Worm (Caenorhabditis elegans) whole organism, midembryonic: ENCODE results near the gene glr-6.

Source experiments
- T22C8.4 ChIP-seq: fragments of 200-800 bp; sonication (Bioruptor generic); IDR thresholded peaks from 2 replicates; pipeline ENCODE4 v1.3.6; 2022; ENCODE audit warnings: missing genetic modification characterization, missing compliant biosample characterization
- cog-1 ChIP-seq: sonication (generic microtip); optimal IDR thresholded peaks from 2 replicates; lab custom pipeline; 2016; ENCODE audit warnings: missing genetic modification characterization, missing compliant biosample characterization
- flt-1 ChIP-seq: fragments of 200-800 bp; sonication (Bioruptor generic); IDR thresholded peaks from 2 replicates; pipeline ENCODE4 v1.3.6; 2022; ENCODE audit warnings: missing genetic modification characterization, missing compliant biosample characterization
- klf-2 ChIP-seq: fragments of 200-800 bp; sonication (Bioruptor generic); conservative IDR thresholded peaks from 2 replicates; pipeline ENCODE4 v1.3.6; 2022; ENCODE audit warnings: missing genetic modification reagents, missing genetic modification characterization, missing compliant biosample characterization
- med-1 ChIP-seq: sonication (generic microtip); optimal IDR thresholded peaks from 2 replicates; lab custom pipeline; 2017; ENCODE audit warnings: missing genetic modification characterization, mild to moderate bottlenecking, missing compliant biosample characterization, antibody characterized with exemption, missing genetic modification reagents; ENCODE audit not compliant: insufficient read depth
- ref-1 ChIP-seq: fragments of 200-800 bp; sonication (Bioruptor generic); conservative IDR thresholded peaks from 2 replicates; pipeline ENCODE4 v1.3.6; 2022; ENCODE audit warnings: missing genetic modification reagents, missing genetic modification characterization, missing compliant biosample characterization
- tab-1 ChIP-seq: fragments of 200-800 bp; sonication (Bioruptor generic); IDR thresholded peaks from 2 replicates; pipeline ENCODE4 v1.3.6; 2022; ENCODE audit warnings: missing genetic modification characterization, missing compliant biosample characterization
- ztf-23 ChIP-seq: fragments of 200-800 bp; sonication (Bioruptor generic); IDR thresholded peaks from 2 replicates; pipeline ENCODE4 v1.3.6; 2022; ENCODE audit warnings: missing genetic modification reagents, missing genetic modification characterization, missing compliant biosample characterization
- ztf-29 ChIP-seq: fragments of 200-800 bp; sonication (Bioruptor generic); IDR thresholded peaks from 2 replicates; pipeline ENCODE4 v1.3.6; 2022; ENCODE audit warnings: missing genetic modification reagents, missing genetic modification characterization, missing compliant biosample characterization

glr-6 gene

DNA sequence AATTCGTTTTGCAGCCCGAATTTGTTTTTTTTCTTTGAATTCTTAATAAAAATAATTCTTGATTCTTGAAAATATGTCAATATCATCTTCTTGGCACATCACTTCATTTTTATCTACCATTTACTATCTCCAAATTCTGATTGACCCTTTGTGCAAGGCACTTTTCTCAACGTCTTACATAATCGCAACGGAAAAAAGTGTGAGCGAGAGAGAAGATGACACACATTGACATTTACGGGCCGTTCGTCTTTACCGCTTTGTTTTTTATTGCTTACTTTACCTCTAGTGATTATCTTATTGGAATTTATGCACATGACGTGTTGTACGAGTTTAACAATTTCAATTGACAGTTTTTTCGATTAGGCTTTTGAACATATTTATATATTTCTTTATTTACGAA, 8.1 kb upstream of the glr-6 start:
- TF ChIP-seq cog-1 (tag; lab: Kevin White, UChicago) (no peak), ztf-23 (GFP tag; lab: Robert Waterston, UW) (no peak), ref-1 (no peak), tab-1 (GFP tag; lab: Robert Waterston, UW) (no peak), flt-1 (GFP tag; lab: Robert Waterston, UW) (no peak), med-1 (GFP tag; lab: Kevin White, UChicago) (no peak), klf-2 (GFP tag; lab: Robert Waterston, UW) (no peak), T22C8.4 (GFP tag; lab: Robert Waterston, UW) (no peak), ztf-29 (no peak)

DNA sequence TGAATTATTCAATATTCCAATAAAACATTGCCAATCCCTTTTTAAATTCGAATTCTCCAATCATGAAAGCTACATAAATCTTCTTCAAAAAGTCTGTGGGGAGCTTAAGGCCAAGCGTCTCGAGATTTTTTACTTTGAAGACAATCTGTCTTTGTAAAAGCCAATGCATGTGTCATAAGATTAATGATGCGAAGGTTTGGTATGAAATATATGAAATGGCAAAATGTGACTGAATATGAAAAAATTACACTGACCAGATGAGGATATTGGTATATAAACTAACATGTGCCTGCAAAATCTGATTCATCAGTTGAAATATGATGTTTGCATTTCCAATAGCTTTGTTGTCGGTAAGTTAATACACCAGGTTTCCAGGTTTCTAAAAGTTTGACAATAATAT, 5.4 kb upstream of the glr-6 start, which contains the start of gene C53B7.2:
Gene C53B7.2, plus strand, starts transcription at position 301 of the 400 bp plus-strand sequence.
- TF ChIP-seq cog-1 (tag; lab: Kevin White, UChicago) = no peak
- no peak for TF ChIP-seq flt-1 (GFP tag; lab: Robert Waterston, UW)
- TF ChIP-seq med-1 (GFP tag; lab: Kevin White, UChicago) = no peak
- TF ChIP-seq ztf-23 (GFP tag; lab: Robert Waterston, UW) = no peak
- no peak for TF ChIP-seq ztf-29
- no peak for TF ChIP-seq tab-1 (GFP tag; lab: Robert Waterston, UW)
- TF ChIP-seq T22C8.4 (GFP tag; lab: Robert Waterston, UW) = no peak
- TF ChIP-seq ref-1 = no peak
- TF ChIP-seq klf-2 (GFP tag; lab: Robert Waterston, UW) = no peak

DNA sequence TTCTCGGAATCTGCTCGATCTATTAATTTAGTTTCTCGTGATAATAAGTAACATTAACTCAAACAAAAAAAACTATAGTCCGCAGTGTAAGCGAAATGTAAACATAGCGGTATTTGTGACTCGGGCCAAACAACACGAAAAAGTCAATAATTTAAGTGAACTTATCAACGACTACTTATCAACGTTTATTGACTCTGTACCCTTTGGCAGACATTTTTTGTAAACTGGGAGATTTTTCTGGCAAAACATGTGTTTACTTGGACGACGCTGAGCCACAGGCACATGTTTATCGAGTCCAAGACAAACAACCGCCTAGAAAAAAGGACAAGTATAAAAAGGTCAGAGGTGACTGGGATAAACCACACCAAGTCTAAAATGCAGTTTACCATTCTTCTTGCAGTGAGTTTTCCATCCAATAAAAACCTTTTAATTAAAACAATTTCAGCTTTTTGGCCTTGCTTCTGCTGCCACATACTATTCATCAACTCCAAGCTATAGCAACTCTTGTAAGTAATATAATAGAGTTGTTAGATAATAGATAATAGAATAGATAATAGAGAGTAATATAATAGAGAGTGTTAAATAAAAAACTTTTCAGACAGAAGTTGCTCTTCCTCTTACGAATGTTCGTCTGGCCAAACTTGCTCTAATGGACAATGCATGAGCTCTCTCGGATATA, 4.0 kb upstream of the glr-6 start, which contains the start of gene C53B7.3:
Gene C53B7.3, plus strand, starts transcription at position 362 of the 679 bp plus-strand sequence.
- TF ChIP-seq T22C8.4 (GFP tag; lab: Robert Waterston, UW) (no peak), cog-1 (tag; lab: Kevin White, UChicago) (no peak), flt-1 (GFP tag; lab: Robert Waterston, UW) (no peak), tab-1 (GFP tag; lab: Robert Waterston, UW) (no peak), med-1 (GFP tag; lab: Kevin White, UChicago) (no peak), ztf-29 (no peak), klf-2 (GFP tag; lab: Robert Waterston, UW) (no peak), ztf-23 (GFP tag; lab: Robert Waterston, UW) (no peak), ref-1 (no peak)

DNA sequence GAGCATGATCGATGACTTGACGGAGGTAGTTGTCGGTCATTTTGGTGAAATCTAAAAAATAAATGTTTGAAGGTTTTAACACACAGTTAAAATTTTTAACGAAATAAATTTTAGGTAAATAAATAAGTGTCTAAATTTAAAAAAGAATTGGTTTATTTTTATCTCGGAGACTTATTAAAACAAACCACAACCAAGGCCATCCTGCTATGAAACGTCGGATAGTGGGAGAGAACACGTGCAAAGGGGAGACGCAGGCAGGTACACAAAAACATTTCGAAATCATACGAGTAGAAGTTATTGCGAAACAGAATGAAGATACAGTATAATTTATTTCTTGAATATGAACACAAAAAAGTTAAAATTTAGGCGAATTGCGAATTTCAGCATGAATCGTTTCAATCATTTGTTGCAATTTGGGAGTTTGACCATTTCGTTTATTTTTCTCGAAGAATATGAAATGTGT, 4.4 kb downstream of the glr-6 start, which contains the start of gene F41B4.3:
Gene F41B4.3, minus strand, starts transcription at position 51 of the 463 bp plus-strand sequence.
- TF ChIP-seq T22C8.4 (GFP tag; lab: Robert Waterston, UW) = no peak
- no peak for TF ChIP-seq ztf-29
- TF ChIP-seq cog-1 (tag; lab: Kevin White, UChicago) = no peak
- TF ChIP-seq ztf-23 (GFP tag; lab: Robert Waterston, UW) = no peak
- no peak for TF ChIP-seq tab-1 (GFP tag; lab: Robert Waterston, UW)
- no peak for TF ChIP-seq ref-1
- TF ChIP-seq flt-1 (GFP tag; lab: Robert Waterston, UW) = no peak
- no peak for TF ChIP-seq klf-2 (GFP tag; lab: Robert Waterston, UW)
- no peak for TF ChIP-seq med-1 (GFP tag; lab: Kevin White, UChicago)

DNA sequence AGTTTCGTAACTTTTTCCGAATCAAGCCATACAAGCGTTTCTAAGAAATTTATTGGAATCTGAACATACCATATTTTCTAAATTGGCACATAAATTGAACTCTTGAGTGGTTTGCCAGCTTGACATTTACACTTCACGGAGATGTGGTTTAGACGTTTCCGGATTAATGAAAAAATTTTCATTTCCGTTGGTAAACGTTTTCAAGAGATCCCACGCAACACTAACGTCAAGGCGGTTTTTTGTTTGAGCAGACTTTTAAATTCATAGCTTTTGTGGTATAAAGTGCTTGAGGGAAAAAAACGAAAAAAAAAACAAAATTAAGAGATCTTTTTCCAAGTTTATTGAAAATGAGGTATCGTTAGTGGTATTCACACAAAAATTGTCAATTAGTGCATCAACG, 5.4 kb downstream of the glr-6 start, which contains the start of gene F41B4.2:
Gene F41B4.2, minus strand, starts transcription at position 101 of the 400 bp plus-strand sequence.
- TF ChIP-seq flt-1 (GFP tag; lab: Robert Waterston, UW) = no peak
- no peak for TF ChIP-seq cog-1 (tag; lab: Kevin White, UChicago)
- TF ChIP-seq ztf-23 (GFP tag; lab: Robert Waterston, UW) = no peak
- no peak for TF ChIP-seq ztf-29
- TF ChIP-seq ref-1 = no peak
- no peak for TF ChIP-seq med-1 (GFP tag; lab: Kevin White, UChicago)
- TF ChIP-seq tab-1 (GFP tag; lab: Robert Waterston, UW) = no peak
- no peak for TF ChIP-seq klf-2 (GFP tag; lab: Robert Waterston, UW)
- no peak for TF ChIP-seq T22C8.4 (GFP tag; lab: Robert Waterston, UW)

DNA sequence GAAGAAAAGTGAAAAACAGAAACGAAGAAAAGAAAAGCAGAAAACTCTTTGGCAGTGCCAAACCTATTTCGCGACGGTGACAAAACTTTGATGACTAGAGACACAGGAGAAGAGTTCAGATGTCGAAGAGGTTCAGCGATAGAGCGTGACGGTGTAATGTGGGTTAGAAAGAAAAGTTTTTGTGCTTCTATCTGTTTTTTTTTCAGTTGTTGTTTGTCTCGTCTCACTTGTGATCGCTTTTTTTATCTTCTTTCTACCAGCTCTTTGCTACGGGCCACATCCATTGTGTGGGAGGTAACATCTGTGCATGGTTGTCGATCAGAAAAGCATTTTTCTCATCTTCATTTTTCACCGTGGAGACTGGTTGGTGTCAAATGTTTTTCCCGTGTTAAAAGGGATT, 14.7 kb downstream of the glr-6 start, which contains the start of gene F41B4.1:
Gene F41B4.1, minus strand, starts transcription at position 23 of the 400 bp plus-strand sequence.
- TF ChIP-seq ztf-23 (GFP tag; lab: Robert Waterston, UW) = no peak
- no peak for TF ChIP-seq ztf-29
- no peak for TF ChIP-seq ref-1
- no peak for TF ChIP-seq flt-1 (GFP tag; lab: Robert Waterston, UW)
- TF ChIP-seq med-1 (GFP tag; lab: Kevin White, UChicago) = no peak
- TF ChIP-seq klf-2 (GFP tag; lab: Robert Waterston, UW) = no peak
- TF ChIP-seq T22C8.4 (GFP tag; lab: Robert Waterston, UW) = no peak
- no peak for TF ChIP-seq tab-1 (GFP tag; lab: Robert Waterston, UW)
- no peak for TF ChIP-seq cog-1 (tag; lab: Kevin White, UChicago)

DNA sequence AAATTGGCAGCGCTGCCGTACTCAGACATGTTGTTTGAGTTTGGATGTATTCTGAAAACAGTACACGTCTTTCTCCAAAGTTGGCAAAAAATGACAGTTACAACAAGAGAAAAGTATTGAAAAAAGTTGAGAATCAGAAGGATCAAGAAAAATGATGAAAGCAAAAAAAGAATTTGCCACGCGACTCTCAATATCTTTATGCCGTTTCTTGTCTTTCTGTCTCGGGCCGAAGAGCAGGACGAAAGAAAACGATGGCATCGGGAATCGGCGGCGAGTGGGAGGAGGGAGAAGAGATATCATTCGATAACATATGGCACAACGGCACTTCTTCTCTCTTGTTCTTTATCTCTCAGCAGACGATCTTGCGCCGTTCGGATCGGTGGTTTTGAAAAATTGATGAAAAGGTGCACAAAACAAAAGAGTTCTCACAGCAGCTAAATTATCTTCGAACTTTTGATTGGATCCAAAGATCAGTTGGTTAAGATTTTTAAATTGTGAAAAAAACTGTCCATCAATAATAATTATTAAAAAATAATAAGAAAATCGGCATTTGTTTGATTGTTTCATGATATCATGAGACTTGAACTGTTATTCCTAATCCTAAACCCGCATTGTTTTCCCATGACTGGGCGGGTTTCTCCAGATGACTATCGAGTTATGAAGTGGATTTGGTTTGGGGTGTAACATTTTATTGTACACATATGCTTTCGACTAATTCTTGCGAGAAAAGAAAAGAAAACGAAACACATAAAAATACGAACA, 17.1 kb downstream of the glr-6 start, which contains the start of gene gei-15:
Gene gei-15, minus strand, starts transcription at position 51 of the 762 bp plus-strand sequence.
- no peak for TF ChIP-seq ztf-23 (GFP tag; lab: Robert Waterston, UW)
- no peak for TF ChIP-seq T22C8.4 (GFP tag; lab: Robert Waterston, UW)
- no peak for TF ChIP-seq med-1 (GFP tag; lab: Kevin White, UChicago)
- no peak for TF ChIP-seq klf-2 (GFP tag; lab: Robert Waterston, UW)
- TF ChIP-seq ref-1 = no peak
- TF ChIP-seq ztf-29 = no peak
- TF ChIP-seq flt-1 (GFP tag; lab: Robert Waterston, UW) = no peak
- TF ChIP-seq cog-1 (tag; lab: Kevin White, UChicago) = no peak
- TF ChIP-seq tab-1 (GFP tag; lab: Robert Waterston, UW) = no peak

DNA sequence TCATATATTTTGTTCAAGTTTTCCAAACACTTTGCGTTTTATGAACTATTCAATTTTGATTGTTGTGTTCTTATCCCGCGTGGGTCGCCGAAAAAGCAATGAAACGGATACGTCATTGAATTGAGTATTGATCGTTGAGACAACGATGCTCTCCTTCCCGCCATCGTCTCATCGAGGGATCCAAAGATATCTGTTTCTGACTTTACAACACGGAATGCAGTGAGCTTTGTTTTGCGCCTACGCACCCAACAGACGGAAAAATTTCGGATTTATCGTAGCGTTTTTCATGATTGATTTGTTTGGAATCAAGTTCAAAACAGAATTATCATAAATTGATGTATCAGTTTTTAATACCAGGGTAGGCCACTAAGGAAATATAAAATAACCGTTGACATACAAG, 18.0 kb downstream of the glr-6 start:
- no peak for TF ChIP-seq cog-1 (tag; lab: Kevin White, UChicago)
- TF ChIP-seq med-1 (GFP tag; lab: Kevin White, UChicago) = no peak
- TF ChIP-seq klf-2 (GFP tag; lab: Robert Waterston, UW) = no peak
- TF ChIP-seq ztf-29 = no peak
- TF ChIP-seq tab-1 (GFP tag; lab: Robert Waterston, UW) = no peak
- TF ChIP-seq T22C8.4 (GFP tag; lab: Robert Waterston, UW) = no peak
- TF ChIP-seq flt-1 (GFP tag; lab: Robert Waterston, UW) = no peak
- no peak for TF ChIP-seq ztf-23 (GFP tag; lab: Robert Waterston, UW)
- no peak for TF ChIP-seq ref-1
